Worm (Caenorhabditis elegans) whole organism, young adult: ENCODE data around the gene H25K10.2.

ENCODE experiments used
- B0261.1 ChIP-seq: sonication (generic microtip); optimal IDR thresholded peaks from 2 replicates; lab custom pipeline; 2016; ENCODE audit warnings: mild to moderate bottlenecking, missing genetic modification characterization, moderate library complexity, missing compliant biosample characterization
- B0336.3 ChIP-seq: fragments of 200-800 bp; sonication (Bioruptor generic); IDR thresholded peaks from 2 replicates; pipeline ENCODE4 v1.3.6; 2022; ENCODE audit warnings: missing genetic modification characterization, missing compliant biosample characterization
- C06A6.2 ChIP-seq: fragments of 200-800 bp; sonication (Bioruptor generic); conservative IDR thresholded peaks from 2 replicates; pipeline ENCODE4 v1.3.6; 2022; ENCODE audit warnings: missing genetic modification characterization, missing compliant biosample characterization
- F23B12.7 ChIP-seq: sonication (generic microtip); optimal IDR thresholded peaks from 2 replicates; lab custom pipeline; 2017; ENCODE audit warnings: missing genetic modification characterization, mild to moderate bottlenecking, missing compliant biosample characterization, antibody characterized with exemption, moderate library complexity; ENCODE audit not compliant: insufficient read depth
- F33H1.4 ChIP-seq: fragments of 200-800 bp; sonication (Bioruptor generic); IDR thresholded peaks from 2 replicates; pipeline ENCODE4 v1.3.6; 2022; ENCODE audit warnings: missing genetic modification reagents, missing genetic modification characterization, missing compliant biosample characterization
- F37B4.10 ChIP-seq: fragments of 200-800 bp; sonication (Bioruptor generic); IDR thresholded peaks from 2 replicates; pipeline ENCODE4 v1.3.6; 2022; ENCODE audit warnings: missing genetic modification characterization, missing compliant biosample characterization
- F39B2.1 ChIP-seq: fragments of 200-800 bp; sonication (Bioruptor generic); IDR thresholded peaks from 2 replicates; pipeline ENCODE4 v1.3.6; 2022; ENCODE audit warnings: missing genetic modification reagents, missing genetic modification characterization, missing compliant biosample characterization
- F52B5.7 ChIP-seq: sonication (generic microtip); optimal IDR thresholded peaks from 2 replicates; lab custom pipeline; 2016; ENCODE audit warnings: mild to moderate bottlenecking, missing genetic modification characterization, missing compliant biosample characterization
- K12H6.12 ChIP-seq: fragments of 200-800 bp; sonication (Bioruptor generic); optimal IDR thresholded peaks from 2 replicates; lab custom pipeline; 2018; ENCODE audit warnings: mild to moderate bottlenecking, missing genetic modification characterization, missing compliant biosample characterization
- T07F8.4 ChIP-seq: sonication (generic microtip); optimal IDR thresholded peaks from 2 replicates; lab custom pipeline; 2016; ENCODE audit warnings: mild to moderate bottlenecking, missing genetic modification characterization, moderate library complexity, missing compliant biosample characterization
- T26A5.8 ChIP-seq: sonication (generic microtip); optimal IDR thresholded peaks from 2 replicates; lab custom pipeline; 2016; ENCODE audit warnings: missing genetic modification characterization, missing compliant biosample characterization
- Y53G8AR.9 ChIP-seq: fragments of 200-800 bp; sonication (Bioruptor generic); conservative IDR thresholded peaks from 2 replicates; pipeline ENCODE4 v1.3.6; 2022; ENCODE audit warnings: missing genetic modification reagents, missing genetic modification characterization, missing compliant biosample characterization
- Y79H2A.3 ChIP-seq: fragments of 200-800 bp; sonication (Bioruptor generic); conservative IDR thresholded peaks from 2 replicates; pipeline ENCODE4 v1.3.6; 2022; ENCODE audit warnings: missing genetic modification reagents, missing genetic modification characterization, missing compliant biosample characterization
- atf-7 ChIP-seq: sonication (generic microtip); optimal IDR thresholded peaks from 2 replicates; lab custom pipeline; 2017; ENCODE audit warnings: mild to moderate bottlenecking, missing genetic modification characterization, missing compliant biosample characterization
- athp-1 ChIP-seq: sonication (generic microtip); optimal IDR thresholded peaks from 2 replicates; lab custom pipeline; 2017; ENCODE audit warnings: mild to moderate bottlenecking, missing genetic modification characterization, missing compliant biosample characterization
- attf-3 ChIP-seq: fragments of 200-800 bp; sonication (Bioruptor generic); conservative IDR thresholded peaks from 2 replicates; pipeline ENCODE4 v1.3.6; 2022; ENCODE audit warnings: missing genetic modification reagents, missing genetic modification characterization, missing compliant biosample characterization
- attf-6 ChIP-seq: fragments of 200-800 bp; sonication (Bioruptor generic); IDR thresholded peaks from 2 replicates; pipeline ENCODE4 v1.3.6; 2022; ENCODE audit warnings: missing genetic modification reagents, missing genetic modification characterization, missing compliant biosample characterization
- bed-2 ChIP-seq: fragments of 200-800 bp; sonication (Bioruptor generic); IDR thresholded peaks from 2 replicates; pipeline ENCODE4 v1.3.6; 2022; ENCODE audit warnings: missing genetic modification reagents, missing genetic modification characterization, missing compliant biosample characterization
- ccch-3 ChIP-seq: fragments of 200-800 bp; sonication (Bioruptor generic); optimal IDR thresholded peaks from 2 replicates; lab custom pipeline; 2018; ENCODE audit warnings: mild to moderate bottlenecking, missing genetic modification characterization, missing compliant biosample characterization
- cebp-1 ChIP-seq, 2 experiments: fragments of 200-800 bp in 1 of 2; sonication (Bioruptor generic) in 1 of 2; sonication (generic microtip) in 1 of 2; IDR thresholded peaks in 1 of 2; optimal IDR thresholded peaks in 1 of 2; 2 replicates each; pipeline versions ENCODE4 v1.3.6 to Lab custom; 2017 to 2022; ENCODE audit warnings: missing compliant biosample characterization in 2 of 2, missing genetic modification characterization in 2 of 2, mild to moderate bottlenecking in 1 of 2, missing genetic modification reagents in 1 of 2, moderate library complexity in 1 of 2
- cebp-2 ChIP-seq: fragments of 200-800 bp; sonication (Bioruptor generic); IDR thresholded peaks from 2 replicates; pipeline ENCODE4 v1.3.6; 2022; ENCODE audit warnings: missing genetic modification characterization, missing compliant biosample characterization
- ceh-27 ChIP-seq: fragments of 200-800 bp; sonication (Bioruptor generic); optimal IDR thresholded peaks from 2 replicates; lab custom pipeline; 2018; ENCODE audit warnings: mild to moderate bottlenecking, missing genetic modification characterization, moderate library complexity, missing compliant biosample characterization
- ceh-58 ChIP-seq: fragments of 200-800 bp; sonication (Bioruptor generic); IDR thresholded peaks from 2 replicates; pipeline ENCODE4 v1.3.6; 2022; ENCODE audit warnings: missing genetic modification characterization, missing compliant biosample characterization
- ceh-91 ChIP-seq: fragments of 200-800 bp; sonication (Bioruptor generic); IDR thresholded peaks from 2 replicates; pipeline ENCODE4 v1.3.6; 2022; ENCODE audit warnings: missing genetic modification reagents, missing genetic modification characterization, missing compliant biosample characterization
- chd-7 ChIP-seq: sonication (generic microtip); optimal IDR thresholded peaks from 2 replicates; lab custom pipeline; 2016; ENCODE audit warnings: mild to moderate bottlenecking, missing genetic modification characterization, moderate library complexity, missing compliant biosample characterization
- dpff-1 ChIP-seq: sonication (generic microtip); optimal IDR thresholded peaks from 2 replicates; lab custom pipeline; 2017; ENCODE audit warnings: mild to moderate bottlenecking, missing genetic modification characterization, missing compliant biosample characterization
- efl-1 ChIP-seq: fragments of 150-350 bp; optimal IDR thresholded peaks from 2 replicates; lab custom pipeline; 2014; ENCODE audit warnings: missing biosample characterization, missing genetic modification reagents, missing genetic modification characterization
- ets-4 ChIP-seq: fragments of 200-800 bp; sonication (Bioruptor generic); optimal IDR thresholded peaks from 2 replicates; lab custom pipeline; 2018; ENCODE audit warnings: mild to moderate bottlenecking, missing genetic modification characterization, missing compliant biosample characterization
- gei-17 ChIP-seq: fragments of 200-800 bp; sonication (Bioruptor generic); optimal IDR thresholded peaks from 2 replicates; lab custom pipeline; 2018; ENCODE audit warnings: mild to moderate bottlenecking, missing genetic modification characterization, missing compliant biosample characterization
- hlh-26 ChIP-seq: fragments of 200-800 bp; sonication (Bioruptor generic); conservative IDR thresholded peaks from 2 replicates; pipeline ENCODE4 v1.3.6; 2022; ENCODE audit warnings: missing genetic modification reagents, missing genetic modification characterization, missing compliant biosample characterization
- hmg-1.2 ChIP-seq: fragments of 200-800 bp; sonication (Bioruptor generic); IDR thresholded peaks from 2 replicates; pipeline ENCODE4 v1.3.6; 2022; ENCODE audit warnings: missing genetic modification reagents, missing genetic modification characterization, missing compliant biosample characterization
- hmg-20 ChIP-seq: fragments of 200-800 bp; sonication (Bioruptor generic); IDR thresholded peaks from 2 replicates; pipeline ENCODE4 v1.3.6; 2022; ENCODE audit warnings: missing genetic modification reagents, missing genetic modification characterization, missing compliant biosample characterization
- hrde-1 ChIP-seq: sonication (generic microtip); optimal IDR thresholded peaks from 2 replicates; lab custom pipeline; 2016; ENCODE audit warnings: missing genetic modification characterization, mild to moderate bottlenecking, missing compliant biosample characterization, moderate library complexity, missing genotype, missing genetic modification reagents, borderline replicate concordance
- let-526 ChIP-seq: fragments of 200-800 bp; sonication (Bioruptor generic); IDR thresholded peaks from 2 replicates; pipeline ENCODE4 v1.3.6; 2022; ENCODE audit warnings: missing genetic modification reagents, missing genetic modification characterization, missing compliant biosample characterization
- lir-1 ChIP-seq: fragments of 200-800 bp; sonication (Bioruptor generic); conservative IDR thresholded peaks from 2 replicates; pipeline ENCODE4 v1.3.6; 2022; ENCODE audit warnings: missing genetic modification reagents, missing genetic modification characterization, missing compliant biosample characterization
- lsy-27 ChIP-seq: sonication (generic microtip); optimal IDR thresholded peaks from 2 replicates; lab custom pipeline; 2017; ENCODE audit warnings: missing genetic modification characterization, mild to moderate bottlenecking, missing compliant biosample characterization, antibody characterized with exemption, missing genotype, borderline replicate concordance; ENCODE audit not compliant: insufficient read depth
- madf-8 ChIP-seq: fragments of 200-800 bp; sonication (Bioruptor generic); conservative IDR thresholded peaks from 2 replicates; pipeline ENCODE4 v1.3.6; 2022; ENCODE audit warnings: missing genetic modification reagents, missing genetic modification characterization, missing compliant biosample characterization
- mxl-1 ChIP-seq: sonication (generic microtip); optimal IDR thresholded peaks from 2 replicates; lab custom pipeline; 2016; ENCODE audit warnings: missing genetic modification characterization, missing compliant biosample characterization
- nfya-1 ChIP-seq: sonication (generic microtip); optimal IDR thresholded peaks from 2 replicates; lab custom pipeline; 2017; ENCODE audit warnings: antibody characterized with exemption, missing compliant biosample characterization, missing genetic modification characterization, borderline replicate concordance; ENCODE audit not compliant: insufficient read depth
- nhr-80 ChIP-seq: sonication (generic microtip); optimal IDR thresholded peaks from 2 replicates; lab custom pipeline; 2016; ENCODE audit warnings: missing genetic modification characterization, missing compliant biosample characterization
- pbrm-1 ChIP-seq: fragments of 200-800 bp; sonication (Bioruptor generic); IDR thresholded peaks from 2 replicates; pipeline ENCODE4 v1.3.6; 2022; ENCODE audit warnings: missing genetic modification reagents, missing genetic modification characterization, missing compliant biosample characterization
- rcor-1 ChIP-seq: fragments of 200-800 bp; sonication (Bioruptor generic); IDR thresholded peaks from 2 replicates; pipeline ENCODE4 v1.3.6; 2022; ENCODE audit warnings: missing genetic modification reagents, missing genetic modification characterization, missing compliant biosample characterization
- repo-1 ChIP-seq: sonication (generic microtip); optimal IDR thresholded peaks from 2 replicates; lab custom pipeline; 2017; ENCODE audit warnings: mild to moderate bottlenecking, missing genetic modification characterization, missing compliant biosample characterization
- snpc-3.4 ChIP-seq: sonication (generic microtip); optimal IDR thresholded peaks from 2 replicates; lab custom pipeline; 2017; ENCODE audit warnings: missing genetic modification characterization, mild to moderate bottlenecking, missing compliant biosample characterization, antibody characterized with exemption, moderate library complexity, missing genotype, missing genetic modification reagents
- sptf-2 ChIP-seq: fragments of 200-800 bp; sonication (Bioruptor generic); optimal IDR thresholded peaks from 2 replicates; lab custom pipeline; 2018; ENCODE audit warnings: mild to moderate bottlenecking, missing genetic modification characterization, missing compliant biosample characterization
- tbx-9 ChIP-seq: sonication (generic microtip); optimal IDR thresholded peaks from 2 replicates; lab custom pipeline; 2016; ENCODE audit warnings: borderline replicate concordance, missing genetic modification characterization, inconsistent platforms, missing compliant biosample characterization
- unc-130 ChIP-seq: sonication (generic microtip); optimal IDR thresholded peaks from 2 replicates; lab custom pipeline; 2016; ENCODE audit warnings: missing genetic modification reagents, missing genetic modification characterization, missing compliant biosample characterization
- xnd-1 ChIP-seq: sonication (generic microtip); optimal IDR thresholded peaks from 2 replicates; lab custom pipeline; 2016; ENCODE audit warnings: missing genotype, missing genetic modification reagents, missing genetic modification characterization, missing compliant biosample characterization
- zim-3 ChIP-seq: sonication (generic microtip); optimal IDR thresholded peaks from 2 replicates; lab custom pipeline; 2017; ENCODE audit warnings: mild to moderate bottlenecking, missing genetic modification characterization, moderate library complexity, missing compliant biosample characterization

H25K10.2 gene

ce11 chrIV:16167941-16168340, 42.9 kb downstream of the H25K10.2 start (continued):
- TF ChIP-seq hmg-20 (GFP tag; lab: Robert Waterston, UW) (no peak), ceh-91 (GFP tag; lab: Robert Waterston, UW) (no peak), madf-8 (no peak), ccch-3 (GFP tag; lab: Kevin White, UChicago) (no peak), rcor-1 (GFP tag; lab: Robert Waterston, UW) (no peak), cebp-1 (GFP tag; IDR thresholded peaks at IDR 0.05; lab: Robert Waterston, UW) (no peak), cebp-1 (tag; optimal IDR thresholded peaks at IDR 0.05; lab: Kevin White, UChicago) (no peak), B0336.3 (GFP tag; lab: Robert Waterston, UW) (no peak), C06A6.2 (no peak; the same call in 1 of the 2 replicates), ceh-27 (GFP tag; lab: Kevin White, UChicago) (no peak), lir-1 (GFP tag; lab: Robert Waterston, UW) (no peak), chd-7 (tag; lab: Kevin White, UChicago) (peak; percentile 44), xnd-1 (no peak), pbrm-1 (GFP tag; lab: Robert Waterston, UW) (no peak), zim-3 (peak; percentile 27), hlh-26 (GFP tag; lab: Robert Waterston, UW) (no peak), B0261.1 (no peak), attf-3 (GFP tag; lab: Robert Waterston, UW) (no peak), K12H6.12 (tag; lab: Kevin White, UChicago) (no peak), gei-17 (GFP tag; lab: Kevin White, UChicago) (no peak), athp-1 (tag; lab: Kevin White, UChicago) (no peak), nfya-1 (tag; lab: Kevin White, UChicago) (no peak), hmg-1.2 (no peak), mxl-1 (no peak), ets-4 (no peak), unc-130 (GFP tag; lab: Kevin White, UChicago) (no peak), hrde-1 (tag; lab: Kevin White, UChicago) (no peak), efl-1 (GFP tag; lab: Kevin White, UChicago) (no peak), let-526 (GFP tag; lab: Robert Waterston, UW) (no peak), attf-6 (GFP tag; lab: Robert Waterston, UW) (no peak), F23B12.7 (no peak), T26A5.8 (tag; lab: Kevin White, UChicago) (no peak), nhr-80 (tag; lab: Kevin White, UChicago) (no peak), dpff-1 (tag; lab: Kevin White, UChicago) (no peak), F37B4.10 (no peak), atf-7 (tag; lab: Kevin White, UChicago) (peak; percentile 71), Y53G8AR.9 (no peak; the same call in none of the 2 replicates), F52B5.7 (tag; lab: Kevin White, UChicago) (peak; percentile 4), Y79H2A.3 (GFP tag; lab: Robert Waterston, UW) (no peak), cebp-2 (GFP tag; lab: Robert Waterston, UW) (0 out of 2 replicates have a peak, but pooled peaks have one; percentile 61), bed-2 (no peak), tbx-9 (tag; lab: Kevin White, UChicago) (no peak), snpc-3.4 (tag; lab: Kevin White, UChicago) (no peak), F39B2.1 (GFP tag; lab: Robert Waterston, UW) (no peak), repo-1 (tag; lab: Kevin White, UChicago) (no peak), sptf-2 (GFP tag; lab: Kevin White, UChicago) (no peak), F33H1.4 (GFP tag; lab: Robert Waterston, UW) (no peak), ceh-58 (no peak), T07F8.4 (tag; lab: Kevin White, UChicago) (no peak), lsy-27 (tag; lab: Kevin White, UChicago) (no peak)
